Worm (Caenorhabditis elegans) whole organism, L2 larva: ENCODE measurements around the gene stn-2.
A peak's percentile ranks its signal among the peaks of the same experiment; 100 is the strongest.

ENCODE experiments used
- C34F6.9 ChIP-seq: fragments of 150-350 bp; optimal IDR thresholded peaks from 2 replicates; lab custom pipeline; 2014; ENCODE audit warnings: missing biosample characterization, missing genetic modification characterization
- F13H6.1 ChIP-seq: sonication (generic microtip); optimal IDR thresholded peaks from 2 replicates; lab custom pipeline; 2016; ENCODE audit warnings: missing genetic modification characterization, missing compliant biosample characterization
- Y55F3AM.14 ChIP-seq: fragments of 200-800 bp; sonication (Bioruptor generic); optimal IDR thresholded peaks from 2 replicates; lab custom pipeline; 2018; ENCODE audit warnings: mild to moderate bottlenecking, missing genetic modification characterization, missing compliant biosample characterization
- alr-1 ChIP-seq: fragments of 150-350 bp; optimal IDR thresholded peaks from 2 replicates; lab custom pipeline; 2014; ENCODE audit warnings: missing biosample characterization, missing genetic modification characterization
- aly-2 ChIP-seq: fragments of 150-350 bp; optimal IDR thresholded peaks from 2 replicates; lab custom pipeline; 2014; ENCODE audit warnings: missing biosample characterization, missing genetic modification characterization
- ama-1 ChIP-seq: fragments of 150-350 bp; optimal IDR thresholded peaks from 2 replicates; lab custom pipeline; 2018; ENCODE audit warnings: inconsistent platforms
- blmp-1 ChIP-seq: sonication (generic microtip); optimal IDR thresholded peaks from 2 replicates; lab custom pipeline; 2017; ENCODE audit warnings: missing genetic modification characterization, mild to moderate bottlenecking, missing compliant biosample characterization, antibody characterized with exemption, moderate library complexity; ENCODE audit not compliant: insufficient read depth
- crh-2 ChIP-seq: sonication (generic microtip); optimal IDR thresholded peaks from 2 replicates; lab custom pipeline; 2017; ENCODE audit warnings: missing biosample characterization, missing genetic modification characterization
- egl-27 ChIP-seq: sonication (generic microtip); optimal IDR thresholded peaks from 3 replicates; lab custom pipeline; 2017; ENCODE audit warnings: missing biosample characterization, missing genetic modification reagents, missing genetic modification characterization
- elt-1 ChIP-seq: fragments of 150-350 bp; optimal IDR thresholded peaks from 2 replicates; lab custom pipeline; 2014; ENCODE audit warnings: missing biosample characterization, missing genetic modification characterization
- elt-3 ChIP-seq: sonication (generic microtip); optimal IDR thresholded peaks from 2 replicates; lab custom pipeline; 2017; ENCODE audit warnings: missing biosample characterization, missing genetic modification characterization
- fos-1 ChIP-seq: fragments of 150-350 bp; optimal IDR thresholded peaks from 2 replicates; lab custom pipeline; 2014; ENCODE audit warnings: missing biosample characterization, missing genetic modification characterization
- gmeb-1 ChIP-seq: fragments of 150-350 bp; optimal IDR thresholded peaks from 2 replicates; lab custom pipeline; 2014; ENCODE audit warnings: missing biosample characterization, missing genetic modification characterization
- mab-5 ChIP-seq: fragments of 150-350 bp; optimal IDR thresholded peaks from 2 replicates; lab custom pipeline; 2014; ENCODE audit warnings: missing biosample characterization, missing genetic modification characterization
- mbf-1 ChIP-seq: sonication (generic microtip); optimal IDR thresholded peaks from 2 replicates; lab custom pipeline; 2017; ENCODE audit warnings: missing biosample characterization, missing genetic modification characterization
- mdl-1 ChIP-seq, 2 experiments: fragments of 150-350 bp in 1 of 2; sonication (generic microtip) in 1 of 2; optimal IDR thresholded peaks; 2 replicates each; lab custom pipeline; 2017; ENCODE audit warnings: missing biosample characterization in 2 of 2, missing genetic modification characterization in 2 of 2
- nhr-10 ChIP-seq: sonication (generic microtip); optimal IDR thresholded peaks from 2 replicates; lab custom pipeline; 2017; ENCODE audit warnings: missing biosample characterization, missing genetic modification characterization
- nhr-11 ChIP-seq: fragments of 150-350 bp; optimal IDR thresholded peaks from 2 replicates; lab custom pipeline; 2014; ENCODE audit warnings: missing biosample characterization, missing genetic modification characterization
- nhr-12 ChIP-seq: fragments of 150-350 bp; optimal IDR thresholded peaks from 2 replicates; lab custom pipeline; 2014; ENCODE audit warnings: missing biosample characterization, missing genetic modification characterization
- nhr-21 ChIP-seq: fragments of 150-350 bp; optimal IDR thresholded peaks from 2 replicates; lab custom pipeline; 2014; ENCODE audit warnings: missing biosample characterization, missing genetic modification characterization
- nhr-237 ChIP-seq: fragments of 150-350 bp; optimal IDR thresholded peaks from 2 replicates; lab custom pipeline; 2014; ENCODE audit warnings: missing biosample characterization, missing genetic modification characterization
- nhr-6 ChIP-seq: fragments of 150-350 bp; optimal IDR thresholded peaks from 2 replicates; lab custom pipeline; 2014; ENCODE audit warnings: missing biosample characterization, missing genetic modification characterization
- sem-4 ChIP-seq: fragments of 150-350 bp; optimal IDR thresholded peaks from 2 replicates; lab custom pipeline; 2014; ENCODE audit warnings: missing biosample characterization, missing genetic modification reagents, missing genetic modification characterization
- skn-1 ChIP-seq: sonication (generic microtip); optimal IDR thresholded peaks from 2 replicates; lab custom pipeline; 2017; ENCODE audit warnings: missing biosample characterization, missing genetic modification characterization
- sma-9 ChIP-seq, 2 experiments: fragments of 150-350 bp in 1 of 2; sonication (generic microtip) in 1 of 2; optimal IDR thresholded peaks; 2 replicates each; lab custom pipeline; 2014 to 2016; ENCODE audit warnings: missing genetic modification characterization in 2 of 2, mild to moderate bottlenecking in 1 of 2, missing biosample characterization in 1 of 2, missing compliant biosample characterization in 1 of 2, missing genetic modification reagents in 1 of 2, moderate library complexity in 1 of 2
- snpc-4 ChIP-seq: fragments of 150-350 bp; optimal IDR thresholded peaks from 2 replicates; lab custom pipeline; 2014; ENCODE audit warnings: missing biosample characterization, missing genetic modification characterization
- unc-55 ChIP-seq: fragments of 150-350 bp; sonication (generic microtip); optimal IDR thresholded peaks from 3 replicates; lab custom pipeline; 2014; ENCODE audit warnings: missing biosample characterization, missing genetic modification reagents, missing genetic modification characterization
- zag-1 ChIP-seq: fragments of 150-350 bp; optimal IDR thresholded peaks from 2 replicates; lab custom pipeline; 2014; ENCODE audit warnings: missing biosample characterization, missing genetic modification characterization
- ztf-1 ChIP-seq: fragments of 200-800 bp; sonication (Bioruptor generic); conservative IDR thresholded peaks from 2 replicates; pipeline ENCODE4 v1.3.6; 2022; ENCODE audit warnings: missing genetic modification characterization, missing compliant biosample characterization
- ztf-11 ChIP-seq: sonication (generic microtip); optimal IDR thresholded peaks from 2 replicates; lab custom pipeline; 2017; ENCODE audit warnings: missing biosample characterization, missing genetic modification characterization
- ztf-4 ChIP-seq: fragments of 150-350 bp; optimal IDR thresholded peaks from 2 replicates; lab custom pipeline; 2014; ENCODE audit warnings: missing biosample characterization, missing genetic modification characterization

The stn-2 gene

ce11 chrX:7651219-7651958 lies 29.0 kb downstream of the stn-2 start:
- TF ChIP-seq F13H6.1 (peak; percentile 31), mbf-1 (tag; lab: Kevin White, UChicago) (no peak), ztf-4 (tag; lab: Kevin White, UChicago) (no peak), zag-1 (tag; lab: Kevin White, UChicago) (no peak), aly-2 (no peak), sma-9 (GFP tag; optimal IDR thresholded peaks at IDR 0.05; lab: Kevin White, UChicago) (no peak), sma-9 (tag; optimal IDR thresholded peaks at IDR 0.05; lab: Kevin White, UChicago) (no peak), C34F6.9 (tag; lab: Kevin White, UChicago) (no peak), mdl-1 (tag; optimal IDR thresholded peaks at IDR 0.05; lab: Kevin White, UChicago) (peak in 1 of 2 experiments; percentile 24)

- TF ChIP-seq mbf-1 (tag; lab: Kevin White, UChicago): no peak
- no peak for TF ChIP-seq ztf-11 (tag; lab: Kevin White, UChicago)
- no peak for TF ChIP-seq nhr-10 (tag; lab: Kevin White, UChicago)
- TF ChIP-seq ztf-1 (GFP tag; lab: Robert Waterston, UW): no peak
These were observed 35.1 kb downstream of the stn-2 start, which contains the start of gene F26A10.2 for ce11 chrX:7645313-7645712. Gene F26A10.2 (minus strand): TSS chrX:7645413.

- TF ChIP-seq fos-1 (tag; lab: Kevin White, UChicago) (no peak), zag-1 (tag; lab: Kevin White, UChicago) (no peak), nhr-12 (no peak)
These were observed 39.6 kb downstream of the stn-2 start for ce11 chrX:7640811-7641210.

ce11 chrX:7640391-7640790 lies 40.0 kb downstream of the stn-2 start:
- TF ChIP-seq Y55F3AM.14 (no peak), mdl-1 (tag; optimal IDR thresholded peaks at IDR 0.05; lab: Kevin White, UChicago) (no peak), nhr-21 (tag; lab: Kevin White, UChicago) (no peak), mab-5 (tag; lab: Kevin White, UChicago) (no peak), nhr-11 (tag; lab: Kevin White, UChicago) (no peak), sma-9 (GFP tag; optimal IDR thresholded peaks at IDR 0.05; lab: Kevin White, UChicago) (no peak), sma-9 (tag; optimal IDR thresholded peaks at IDR 0.05; lab: Kevin White, UChicago) (no peak), snpc-4 (tag; lab: Kevin White, UChicago) (no peak), elt-1 (tag; lab: Kevin White, UChicago) (no peak), aly-2 (no peak), ztf-1 (GFP tag; lab: Robert Waterston, UW) (no peak), unc-55 (GFP tag; lab: Kevin White, UChicago) (no peak), skn-1 (tag; lab: Kevin White, UChicago) (no peak), ztf-11 (tag; lab: Kevin White, UChicago) (no peak), elt-3 (tag; lab: Kevin White, UChicago) (no peak), sem-4 (no peak), nhr-6 (tag; lab: Kevin White, UChicago) (no peak), crh-2 (tag; lab: Kevin White, UChicago) (no peak), egl-27 (tag; lab: Kevin White, UChicago) (no peak), mbf-1 (tag; lab: Kevin White, UChicago) (no peak), gmeb-1 (tag; lab: Kevin White, UChicago) (no peak)
- TF ChIP-seq, all 48 proteins: peak for 0

ce11 chrX:7638790-7639189 lies 41.6 kb downstream of the stn-2 start:
- TF ChIP-seq alr-1: no peak
- peak; percentile 10 for TF ChIP-seq blmp-1 (tag; lab: Kevin White, UChicago)

- TF ChIP-seq nhr-237 (tag; lab: Kevin White, UChicago): no peak
- TF ChIP-seq nhr-11 (tag; lab: Kevin White, UChicago): no peak
- no peak for TF ChIP-seq ama-1 (lab: Kevin White, UChicago)
These were observed 44.4 kb downstream of the stn-2 start for ce11 chrX:7636037-7636436.
